Worm (Caenorhabditis elegans): Measurements from ENCODE around the gene pals-23.
A peak's percentile ranks its signal among the peaks of the same experiment; 100 is the strongest.

The pals-23 gene

ce11 chrIII:120199-120598 is 4.4 kb upstream of the pals-23 start, which contains the start of gene pals-24 (continued):
- TF ChIP-seq sdz-12 (GFP tag; optimal IDR thresholded peaks at IDR 0.05), result no peak
- no peak for TF ChIP-seq daf-8 (GFP tag; IDR thresholded peaks at IDR 0.05)
- TF ChIP-seq D1046.2 (GFP tag; IDR thresholded peaks at IDR 0.05), result no peak

- TF ChIP-seq egl-43 (GFP tag; IDR thresholded peaks at IDR 0.05) (0 out of 2 replicates have a peak, but pooled peaks have one; percentile 23), set-16 (GFP tag; IDR thresholded peaks at IDR 0.05) (peak; percentile 82)
Measured at ce11 chrIII:121983-122449, 2.6 kb upstream of the pals-23 start, which contains the start of gene C29F9.12. C29F9.12 (minus strand) TSS chrIII:122033.

ce11 chrIII:130650-131049 is 6.1 kb downstream of the pals-23 start, which contains the start of the genes nhr-280 and C29F9.2:
nhr-280 (minus strand) TSS chrIII:130750.
C29F9.2 (plus strand) TSS chrIII:130947.
- TF ChIP-seq nhr-10 (tag; optimal IDR thresholded peaks at IDR 0.05) (no peak), dve-1 (tag; optimal IDR thresholded peaks at IDR 0.05; ENCODE audit: insufficient read depth) (peak; percentile 40), hlh-11 (tag; optimal IDR thresholded peaks at IDR 0.05) (peak; percentile 13), daf-16 (GFP tag; optimal IDR thresholded peaks at IDR 0.05) (no peak), daf-16 (tag; optimal IDR thresholded peaks at IDR 0.05) (peak; percentile 78), hmg-1.1 (GFP tag; IDR thresholded peaks at IDR 0.05) (no peak), zfp-2 (tag; optimal IDR thresholded peaks at IDR 0.05) (no peak), dpl-1 (GFP tag; optimal IDR thresholded peaks at IDR 0.05) (no peak), dmd-6 (GFP tag; IDR thresholded peaks at IDR 0.05) (no peak), pqm-1 (tag; optimal IDR thresholded peaks at IDR 0.05) (peak; percentile 10)

ce11 chrIII:131627-132026 is 7.0 kb downstream of the pals-23 start:
- TF ChIP-seq nhr-6 (tag; optimal IDR thresholded peaks at IDR 0.05), result peak; percentile 55
- no peak for TF ChIP-seq F26F4.8 (GFP tag; conservative IDR thresholded peaks at IDR 0.05)
- peak; percentile 10 for TF ChIP-seq hlh-11 (tag; optimal IDR thresholded peaks at IDR 0.05)
- peak; percentile 81 for TF ChIP-seq dve-1 (tag; optimal IDR thresholded peaks at IDR 0.05; ENCODE audit: insufficient read depth)
- TF ChIP-seq ztf-7 (tag; optimal IDR thresholded peaks at IDR 0.05), result no peak
- TF ChIP-seq nhr-28 (tag; optimal IDR thresholded peaks at IDR 0.05), result peak; percentile 50
- peak; percentile 20 for TF ChIP-seq fkh-10 (GFP tag; optimal IDR thresholded peaks at IDR 0.05)
- peak; percentile 90 for TF ChIP-seq lin-38 (GFP tag; IDR thresholded peaks at IDR 0.05)
- no peak for TF ChIP-seq ZK337.2 (GFP tag; IDR thresholded peaks at IDR 0.05)
- TF ChIP-seq mxl-3 (GFP tag; optimal IDR thresholded peaks at IDR 0.05), result no peak
- TF ChIP-seq zag-1 (tag; optimal IDR thresholded peaks at IDR 0.05), result no peak
- TF ChIP-seq daf-19 (GFP tag; conservative IDR thresholded peaks at IDR 0.05), result no peak
- TF ChIP-seq hlh-30 (tag; optimal IDR thresholded peaks at IDR 0.05; ENCODE audit: insufficient read depth), result peak; percentile 36
- no peak for TF ChIP-seq Y48G9A.11 (GFP tag; IDR thresholded peaks at IDR 0.05)
- TF ChIP-seq tra-1 (GFP tag; IDR thresholded peaks at IDR 0.05), result no peak
- peak; percentile 6 for TF ChIP-seq ces-1 (GFP tag; optimal IDR thresholded peaks at IDR 0.05)
- TF ChIP-seq madf-9 (GFP tag; conservative IDR thresholded peaks at IDR 0.05), result no peak
- TF ChIP-seq mes-2 (tag; optimal IDR thresholded peaks at IDR 0.05; ENCODE audit: poor library complexity, severe bottlenecking), result peak; percentile 74
- no peak for TF ChIP-seq snpc-1.2 (GFP tag; IDR thresholded peaks at IDR 0.05)
- no peak for TF ChIP-seq duxl-1 (tag; optimal IDR thresholded peaks at IDR 0.05; ENCODE audit: poor library complexity)
- peak; percentile 16 for TF ChIP-seq nhr-102 (tag; optimal IDR thresholded peaks at IDR 0.05)
- no peak for TF ChIP-seq F10B5.3 (tag; optimal IDR thresholded peaks at IDR 0.05)
- TF ChIP-seq ceh-28 (tag; optimal IDR thresholded peaks at IDR 0.05), result no peak
- peak; percentile 31 for TF ChIP-seq lin-13 (GFP tag; optimal IDR thresholded peaks at IDR 0.05)
- no peak for TF ChIP-seq ctbp-1 (GFP tag; IDR thresholded peaks at IDR 0.05)
- no peak for TF ChIP-seq lim-7 (GFP tag; IDR thresholded peaks at IDR 0.05)
- TF ChIP-seq hmg-1.1 (GFP tag; IDR thresholded peaks at IDR 0.05), result peak; percentile 26; the same call in 1 of the 2 replicates
- no peak for TF ChIP-seq zfp-2 (tag; optimal IDR thresholded peaks at IDR 0.05)
- TF ChIP-seq nhr-77 (tag; optimal IDR thresholded peaks at IDR 0.05), result peak; percentile 8
- peak; percentile 62 for TF ChIP-seq rbr-2 (tag; optimal IDR thresholded peaks at IDR 0.05)
- peak; percentile 78 for TF ChIP-seq aha-1 (tag)
- TF ChIP-seq mdl-1 (tag; optimal IDR thresholded peaks at IDR 0.05), result no peak
- no peak for TF ChIP-seq daf-16 (GFP tag; optimal IDR thresholded peaks at IDR 0.05)
- TF ChIP-seq daf-16 (tag; optimal IDR thresholded peaks at IDR 0.05), result peak; percentile 63
- TF ChIP-seq dpl-1 (GFP tag; optimal IDR thresholded peaks at IDR 0.05), result peak; percentile 50
- no peak for TF ChIP-seq R02D3.7 (tag; optimal IDR thresholded peaks at IDR 0.05)
